Worm (Caenorhabditis elegans) whole organism, late embryonic: ENCODE data around the gene pcm-1.

Experiments
- ceh-45 ChIP-seq: fragments of 200-800 bp; sonication (Bioruptor generic); IDR thresholded peaks from 2 replicates; pipeline ENCODE4 v1.3.6; 2022; ENCODE audit warnings: missing genetic modification reagents, missing genetic modification characterization, missing compliant biosample characterization
- fkh-10 ChIP-seq: fragments of 150-350 bp; optimal IDR thresholded peaks from 2 replicates; lab custom pipeline; 2014; ENCODE audit warnings: missing biosample characterization, missing genetic modification reagents, missing genetic modification characterization
- hlh-30 ChIP-seq: sonication (generic microtip); optimal IDR thresholded peaks from 2 replicates; lab custom pipeline; 2017; ENCODE audit warnings: antibody characterized with exemption, missing genetic modification characterization, missing compliant biosample characterization; ENCODE audit not compliant: insufficient read depth

DNA sequence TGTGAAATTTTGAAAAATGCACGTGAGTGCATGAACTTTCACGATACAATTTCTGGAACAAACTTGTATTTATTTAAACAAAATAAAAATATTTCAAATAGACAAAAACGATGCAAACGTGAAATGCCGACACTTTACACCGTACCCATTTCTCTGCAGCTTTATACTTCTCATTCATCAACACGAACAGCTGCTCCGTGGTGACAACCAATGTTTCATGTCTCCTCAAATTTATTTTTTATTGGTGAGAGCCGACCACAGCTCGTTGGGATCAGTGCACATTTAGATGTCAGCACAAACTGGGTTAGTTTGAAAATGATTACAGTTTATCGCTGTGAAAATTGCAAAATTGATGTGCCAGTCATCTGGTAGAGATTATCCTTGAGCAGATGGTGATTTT, 31.9 kb upstream of the pcm-1 start:
- TF ChIP-seq hlh-30 (tag; lab: Kevin White, UChicago), result no peak
- no peak for TF ChIP-seq ceh-45
- TF ChIP-seq fkh-10 (GFP tag; lab: Kevin White, UChicago), result no peak
